Fruit fly (Drosophila melanogaster) whole organism: ENCODE data around the gene Atg1.

Experiments used
- CG8478 ChIP-seq: fragments of >200 bp; optimal IDR thresholded peaks from 2 replicates; lab custom pipeline; 2018; ENCODE audit warnings: inconsistent platforms
- Dll ChIP-seq: fragments of >200 bp; optimal IDR thresholded peaks from 2 replicates; lab custom pipeline; 2017
- EcR ChIP-seq, 2 experiments: fragments of >200 bp; optimal IDR thresholded peaks; 2 replicates each; lab custom pipeline; 2017; ENCODE audit warnings: missing biosample characterization in 2 of 2, missing genetic modification characterization in 2 of 2, missing genetic modification reagents in 2 of 2
- pan ChIP-seq: fragments of >200 bp; optimal IDR thresholded peaks from 2 replicates; lab custom pipeline; 2017
- psq ChIP-seq: fragments of >200 bp; optimal IDR thresholded peaks from 2 replicates; lab custom pipeline; 2017
- usp ChIP-seq: fragments of >200 bp; optimal IDR thresholded peaks from 2 replicates; lab custom pipeline; 2017; ENCODE audit warnings: missing biosample characterization, missing genetic modification characterization, mixed read lengths

dm6 chr3L:12831290-12831952, 26.5 kb upstream of the Atg1 start:
- TF ChIP-seq EcR (GFP tag; optimal IDR thresholded peaks at IDR 0.05; lab: Kevin White, UChicago) (no peak), psq (no peak), pan (lab: Kevin White, UChicago) (no peak), Dll (no peak), CG8478 (lab: Kevin White, UChicago) (no peak), usp (GFP tag; lab: Kevin White, UChicago) (no peak)
